Worm (Caenorhabditis elegans): Measurements from ENCODE around the gene btb-19.

- TF ChIP-seq nfya-1 (tag; optimal IDR thresholded peaks at IDR 0.05; ENCODE audit: insufficient read depth) (no peak), snpc-4 (tag; optimal IDR thresholded peaks at IDR 0.05) (no peak), ama-1 (optimal IDR thresholded peaks at IDR 0.05) (no peak), elt-1 (tag; optimal IDR thresholded peaks at IDR 0.05) (no peak), ztf-11 (tag; optimal IDR thresholded peaks at IDR 0.05) (no peak), nhr-43 (tag; optimal IDR thresholded peaks at IDR 0.05; ENCODE audit: poor library complexity, severe bottlenecking) (no peak), ceh-9 (tag; optimal IDR thresholded peaks at IDR 0.05) (no peak), egl-27 (tag; optimal IDR thresholded peaks at IDR 0.05) (no peak), nhr-77 (tag; optimal IDR thresholded peaks at IDR 0.05) (no peak), ZK546.5 (tag; optimal IDR thresholded peaks at IDR 0.05) (no peak), elt-3 (tag; optimal IDR thresholded peaks at IDR 0.05) (peak in 1 of 3 experiments; percentile 17), lin-39 (tag; optimal IDR thresholded peaks at IDR 0.05) (no peak)
Measured at ce11 chrII:14494464-14494863, 27.5 kb downstream of the btb-19 start.
